Fruit fly (Drosophila melanogaster) whole organism, embryonic: ENCODE measurements around the gene CG11279.

ENCODE experiments used
- Ada2b ChIP-seq: fragments of 200-800 bp; sonication (Bioruptor generic); IDR thresholded peaks from 2 replicates; pipeline ENCODE4 v1.3.6; 2022; ENCODE audit warnings: missing biosample characterization, missing genetic modification characterization
- Asciz ChIP-seq: fragments of 200-800 bp; sonication (Bioruptor generic); optimal IDR thresholded peaks from 2 replicates; lab custom pipeline; 2017; ENCODE audit warnings: missing biosample characterization, mild to moderate bottlenecking, missing genetic modification characterization, missing genetic modification reagents
- BtbVII ChIP-seq: fragments of 200-800 bp; sonication (Bioruptor generic); optimal IDR thresholded peaks from 3 replicates; lab custom pipeline; 2017; ENCODE audit warnings: missing biosample characterization, mild to moderate bottlenecking, missing genetic modification characterization
- Bteb2 ChIP-seq: fragments of 200-800 bp; sonication (Bioruptor generic); optimal IDR thresholded peaks from 2 replicates; lab custom pipeline; 2016; ENCODE audit warnings: missing biosample characterization, missing genetic modification characterization
- CG10654 ChIP-seq: fragments of 200-800 bp; sonication (Bioruptor generic); optimal IDR thresholded peaks from 2 replicates; lab custom pipeline; 2016; ENCODE audit warnings: missing biosample characterization, missing genetic modification characterization
- CG11560 ChIP-seq: fragments of 200-800 bp; sonication (Bioruptor generic); IDR thresholded peaks from 3 replicates; pipeline ENCODE4 v1.3.6; 2022; ENCODE audit warnings: missing biosample characterization, missing genetic modification characterization
- CG12236 ChIP-seq: fragments of 200-800 bp; sonication (Bioruptor generic); optimal IDR thresholded peaks from 2 replicates; lab custom pipeline; 2016; ENCODE audit warnings: missing biosample characterization, missing genetic modification characterization
- CG17385 ChIP-seq: fragments of 200-800 bp; sonication (Bioruptor generic); optimal IDR thresholded peaks from 3 replicates; lab custom pipeline; 2018; ENCODE audit warnings: missing biosample characterization, mild to moderate bottlenecking, missing genetic modification characterization
- CG18011 ChIP-seq: fragments of 200-800 bp; sonication (Bioruptor generic); optimal IDR thresholded peaks from 2 replicates; lab custom pipeline; 2017; ENCODE audit warnings: missing biosample characterization, missing genetic modification characterization, mild to moderate bottlenecking, moderate library complexity, missing genotype
- CG18599 ChIP-seq: fragments of 200-800 bp; sonication (Bioruptor generic); optimal IDR thresholded peaks from 3 replicates; lab custom pipeline; 2017; ENCODE audit warnings: missing biosample characterization, missing genetic modification characterization, mild to moderate bottlenecking, moderate library complexity, missing genetic modification reagents
- CG18619 ChIP-seq: fragments of 200-800 bp; sonication (Bioruptor generic); optimal IDR thresholded peaks from 3 replicates; lab custom pipeline; 2017; ENCODE audit warnings: missing biosample characterization, mild to moderate bottlenecking, missing genetic modification characterization
- CG3065 ChIP-seq: fragments of 200-800 bp; sonication (Bioruptor generic); optimal IDR thresholded peaks from 2 replicates; lab custom pipeline; 2016; ENCODE audit warnings: missing biosample characterization, missing genetic modification characterization
- CG33213 ChIP-seq: fragments of 200-800 bp; sonication (Bioruptor generic); optimal IDR thresholded peaks from 3 replicates; lab custom pipeline; 2016; ENCODE audit warnings: missing biosample characterization, missing genetic modification characterization
- CG34224 ChIP-seq: fragments of 200-800 bp; sonication (Bioruptor generic); IDR thresholded peaks from 3 replicates; pipeline ENCODE4 v1.3.6; 2022; ENCODE audit warnings: missing biosample characterization, missing genetic modification characterization; ENCODE audit not compliant: partially characterized antibody
- CG5180 ChIP-seq: fragments of 200-800 bp; sonication (Bioruptor generic); optimal IDR thresholded peaks from 3 replicates; lab custom pipeline; 2017; ENCODE audit warnings: missing biosample characterization, missing genetic modification characterization, mild to moderate bottlenecking, moderate library complexity, missing genetic modification reagents
- CG6272 ChIP-seq: fragments of 200-800 bp; sonication (Bioruptor generic); IDR thresholded peaks from 2 replicates; pipeline ENCODE4 v1.3.6; 2022; ENCODE audit warnings: missing biosample characterization, missing genetic modification characterization
- CG7963 ChIP-seq: fragments of 200-800 bp; sonication (Bioruptor generic); IDR thresholded peaks from 3 replicates; pipeline ENCODE4 v1.3.6; 2022; ENCODE audit warnings: missing biosample characterization, missing genetic modification characterization; ENCODE audit not compliant: partially characterized antibody
- CG9932 ChIP-seq: fragments of 200-800 bp; sonication (Bioruptor generic); IDR thresholded peaks from 2 replicates; pipeline ENCODE4 v1.3.6; 2022; ENCODE audit warnings: missing biosample characterization, missing genetic modification characterization
- CTCF ChIP-seq: fragments of 200-800 bp; sonication (Bioruptor generic); optimal IDR thresholded peaks from 2 replicates; lab custom pipeline; 2017; ENCODE audit warnings: missing biosample characterization, mild to moderate bottlenecking, missing genetic modification characterization, moderate library complexity
- CoRest ChIP-seq: fragments of 200-800 bp; sonication (Bioruptor generic); optimal IDR thresholded peaks from 3 replicates; lab custom pipeline; 2018; ENCODE audit warnings: missing biosample characterization, mild to moderate bottlenecking, missing genetic modification characterization, moderate library complexity
- D19B ChIP-seq: fragments of 200-800 bp; sonication (Bioruptor generic); optimal IDR thresholded peaks from 2 replicates; lab custom pipeline; 2017; ENCODE audit warnings: missing biosample characterization, mild to moderate bottlenecking, missing genetic modification characterization
- Dfd ChIP-seq, 2 experiments: fragments of >200 bp; optimal IDR thresholded peaks; 2 replicates each; lab custom pipeline; 2017; ENCODE audit warnings: missing biosample characterization in 2 of 2, missing genetic modification characterization in 2 of 2
- Doc2 ChIP-seq: fragments of 200-800 bp; sonication (Bioruptor generic); IDR thresholded peaks from 2 replicates; pipeline ENCODE4 v1.3.6; 2022; ENCODE audit warnings: missing biosample characterization, missing genetic modification characterization
- Drgx ChIP-seq: fragments of 200-800 bp; sonication (Bioruptor generic); IDR thresholded peaks from 2 replicates; pipeline ENCODE4 v1.3.6; 2022; ENCODE audit warnings: missing biosample characterization, missing genetic modification characterization
- Jarid2 ChIP-seq: fragments of 200-800 bp; sonication (Bioruptor generic); optimal IDR thresholded peaks from 3 replicates; lab custom pipeline; 2017; ENCODE audit warnings: mild to moderate bottlenecking, missing biosample characterization, missing genetic modification reagents, missing genetic modification characterization
- Kr ChIP-seq: fragments of 200-800 bp; sonication (Bioruptor generic); optimal IDR thresholded peaks from 2 replicates; lab custom pipeline; 2017; ENCODE audit warnings: missing biosample characterization, mild to moderate bottlenecking, missing genetic modification characterization
- MBD-R2 ChIP-seq: fragments of 200-800 bp; sonication (Bioruptor generic); IDR thresholded peaks from 2 replicates; pipeline ENCODE4 v1.3.6; 2022; ENCODE audit warnings: missing biosample characterization, missing genetic modification characterization
- Meics ChIP-seq: fragments of 200-800 bp; sonication (Bioruptor generic); optimal IDR thresholded peaks from 2 replicates; lab custom pipeline; 2017; ENCODE audit warnings: missing biosample characterization, mild to moderate bottlenecking, missing genetic modification characterization
- ase ChIP-seq: fragments of 200-800 bp; sonication (Bioruptor generic); IDR thresholded peaks from 3 replicates; pipeline ENCODE4 v1.3.6; 2022; ENCODE audit warnings: missing biosample characterization, missing genetic modification characterization
- ash1 ChIP-seq: fragments of 200-800 bp; sonication (Bioruptor generic); optimal IDR thresholded peaks from 2 replicates; lab custom pipeline; 2018; ENCODE audit warnings: missing biosample characterization, mild to moderate bottlenecking, missing genetic modification characterization
- btn ChIP-seq: fragments of 200-800 bp; sonication (Bioruptor generic); optimal IDR thresholded peaks from 2 replicates; lab custom pipeline; 2016; ENCODE audit warnings: missing biosample characterization, missing genetic modification characterization
- cato ChIP-seq: fragments of 200-800 bp; sonication (Bioruptor generic); optimal IDR thresholded peaks from 2 replicates; lab custom pipeline; 2016; ENCODE audit warnings: missing biosample characterization, missing genetic modification characterization, borderline replicate concordance
- chinmo ChIP-seq: fragments of 200-800 bp; sonication (Bioruptor generic); IDR thresholded peaks from 4 replicates; pipeline ENCODE4 v1.3.6; 2022; ENCODE audit warnings: missing biosample characterization, missing genetic modification characterization; ENCODE audit not compliant: partially characterized antibody
- crp ChIP-seq, 2 experiments: fragments of 200-800 bp; sonication (Bioruptor generic); optimal IDR thresholded peaks; 2 replicates in 1 of 2; 3 replicates in 1 of 2; lab custom pipeline; 2017; ENCODE audit warnings: missing biosample characterization in 2 of 2, missing genetic modification characterization in 2 of 2, mild to moderate bottlenecking in 1 of 2, moderate library complexity in 1 of 2
- danr ChIP-seq: fragments of 200-800 bp; sonication (Bioruptor generic); IDR thresholded peaks from 2 replicates; pipeline ENCODE4 v1.3.6; 2022; ENCODE audit warnings: missing biosample characterization, missing genetic modification characterization
- fd3F ChIP-seq: fragments of 200-800 bp; sonication (Bioruptor generic); optimal IDR thresholded peaks from 2 replicates; lab custom pipeline; 2018; ENCODE audit warnings: missing biosample characterization, mild to moderate bottlenecking, missing genetic modification characterization, moderate library complexity
- grau ChIP-seq: fragments of 200-800 bp; optimal IDR thresholded peaks from 3 replicates; lab custom pipeline; 2019; ENCODE audit warnings: missing biosample characterization, mild to moderate bottlenecking, missing genetic modification characterization, moderate library complexity
- gro ChIP-seq: fragments of 200-800 bp; sonication (Bioruptor generic); optimal IDR thresholded peaks from 2 replicates; lab custom pipeline; 2016; ENCODE audit warnings: missing biosample characterization, missing genetic modification characterization
- lola ChIP-seq, 3 experiments: fragments of >200 bp in 2 of 3; fragments of 200-800 bp in 1 of 3; sonication (Bioruptor generic) in 1 of 3; optimal IDR thresholded peaks; 2 replicates each; lab custom pipeline; 2017 to 2019; ENCODE audit warnings: missing biosample characterization in 3 of 3, missing genetic modification characterization in 3 of 3, mild to moderate bottlenecking in 1 of 3, moderate library complexity in 1 of 3
- oc ChIP-seq: fragments of 200-800 bp; sonication (Bioruptor generic); optimal IDR thresholded peaks from 2 replicates; lab custom pipeline; 2018; ENCODE audit warnings: missing biosample characterization, mild to moderate bottlenecking, missing genetic modification characterization, moderate library complexity
- pho ChIP-seq: fragments of 200-800 bp; sonication (Bioruptor generic); optimal IDR thresholded peaks from 2 replicates; lab custom pipeline; 2016; ENCODE audit warnings: missing biosample characterization, missing genetic modification characterization
- ranshi ChIP-seq: fragments of 200-800 bp; sonication (Bioruptor generic); IDR thresholded peaks from 2 replicates; pipeline ENCODE4 v1.3.6; 2022; ENCODE audit warnings: missing biosample characterization, missing genetic modification characterization
- salm ChIP-seq: fragments of 200-800 bp; sonication (Bioruptor generic); optimal IDR thresholded peaks from 2 replicates; lab custom pipeline; 2018; ENCODE audit warnings: missing biosample characterization, mild to moderate bottlenecking, missing genetic modification characterization
- sim ChIP-seq: fragments of 200-800 bp; sonication (Bioruptor generic); IDR thresholded peaks from 2 replicates; pipeline ENCODE4 v1.3.6; 2022; ENCODE audit warnings: missing biosample characterization, missing genetic modification characterization
- sima ChIP-seq: fragments of 200-800 bp; sonication (Bioruptor generic); optimal IDR thresholded peaks from 2 replicates; lab custom pipeline; 2016; ENCODE audit warnings: missing biosample characterization, missing genetic modification characterization
- ssp ChIP-seq: fragments of 200-800 bp; sonication (Bioruptor generic); IDR thresholded peaks from 2 replicates; pipeline ENCODE4 v1.3.6; 2022; ENCODE audit warnings: missing biosample characterization, missing genetic modification characterization
- trh ChIP-seq: fragments of 200-800 bp; sonication (Bioruptor generic); optimal IDR thresholded peaks from 2 replicates; lab custom pipeline; 2016; ENCODE audit warnings: missing biosample characterization, missing genetic modification characterization
- tup ChIP-seq: fragments of 200-800 bp; sonication (Bioruptor generic); optimal IDR thresholded peaks from 2 replicates; lab custom pipeline; 2016; ENCODE audit warnings: missing biosample characterization, mild to moderate bottlenecking, missing genetic modification characterization, moderate library complexity
- vfl ChIP-seq: fragments of 200-800 bp; sonication (Bioruptor generic); optimal IDR thresholded peaks from 2 replicates; lab custom pipeline; 2016; ENCODE audit warnings: missing biosample characterization, missing genetic modification characterization
- wek ChIP-seq: fragments of 200-800 bp; sonication (Bioruptor generic); optimal IDR thresholded peaks from 3 replicates; lab custom pipeline; 2018; ENCODE audit warnings: missing biosample characterization, mild to moderate bottlenecking, missing genetic modification characterization, moderate library complexity

The CG11279 gene

dm6 chr3L:13015195-13015822 lies 31.5 kb upstream of the CG11279 start, which contains the start of gene MICAL-like:
TSS of gene MICAL-like (minus strand) at chr3L:13015332.
- TF ChIP-seq ssp (GFP tag; lab: Robert Waterston, UW): peak; percentile 61
- TF ChIP-seq gro (GFP tag; lab: Kevin White, UChicago): peak; percentile 37
- no peak for TF ChIP-seq CG11560 (tag; lab: Robert Waterston, UW)
- TF ChIP-seq Bteb2 (GFP tag; lab: Kevin White, UChicago): peak; percentile 17
- no peak for TF ChIP-seq Kr
- TF ChIP-seq crp (GFP tag; optimal IDR thresholded peaks at IDR 0.05; lab: Kevin White, UChicago): no peak
- no peak for TF ChIP-seq sima (GFP tag; lab: Kevin White, UChicago)
- no peak for TF ChIP-seq CTCF (GFP tag; lab: Kevin White, UChicago)
- TF ChIP-seq D19B (GFP tag; lab: Kevin White, UChicago): no peak
- peak; percentile 49; the same call in 1 of the 3 replicates for TF ChIP-seq ase
- TF ChIP-seq CG17385 (GFP tag; lab: Kevin White, UChicago): no peak
- TF ChIP-seq fd3F: no peak
- no peak for TF ChIP-seq CG3065 (GFP tag; lab: Kevin White, UChicago)
- TF ChIP-seq CG18599 (GFP tag; lab: Kevin White, UChicago): no peak
- TF ChIP-seq MBD-R2 (GFP tag; lab: Robert Waterston, UW): peak; percentile 65
- TF ChIP-seq CG34224 (GFP tag; lab: Robert Waterston, UW): peak; percentile 79
- TF ChIP-seq Drgx (GFP tag; lab: Robert Waterston, UW): no peak
- no peak for TF ChIP-seq CG12236
- TF ChIP-seq Ada2b (GFP tag; lab: Robert Waterston, UW): peak; percentile 49
- no peak for TF ChIP-seq Meics (GFP tag; lab: Kevin White, UChicago)
- peak; percentile 40 for TF ChIP-seq ranshi (GFP tag; lab: Robert Waterston, UW)
- no peak for TF ChIP-seq CG10654
- no peak for TF ChIP-seq CG5180
- TF ChIP-seq btn (GFP tag; lab: Kevin White, UChicago): no peak
- peak; percentile 12; the same call in 1 of the 2 replicates for TF ChIP-seq CG6272
- TF ChIP-seq CG9932 (GFP tag; lab: Robert Waterston, UW): peak; percentile 70
- TF ChIP-seq chinmo (GFP tag; lab: Robert Waterston, UW): peak; percentile 80; the same call in 2 of the 4 replicates
- TF ChIP-seq salm (tag; lab: Kevin White, UChicago): no peak
- no peak for TF ChIP-seq sim (GFP tag; lab: Robert Waterston, UW)
- no peak for TF ChIP-seq tup (GFP tag; lab: Kevin White, UChicago)
- no peak for TF ChIP-seq CoRest (tag; lab: Kevin White, UChicago)
- TF ChIP-seq lola (GFP tag; optimal IDR thresholded peaks at IDR 0.05; lab: Kevin White, UChicago): no peak
- no peak for TF ChIP-seq Doc2 (GFP tag; lab: Robert Waterston, UW)
- 0 out of 2 replicates have a peak, but pooled peaks have one; percentile 22 for TF ChIP-seq danr (GFP tag; lab: Robert Waterston, UW)
- no peak for TF ChIP-seq vfl (GFP tag; lab: Kevin White, UChicago)
- no peak for TF ChIP-seq Jarid2
- TF ChIP-seq cato: no peak
- no peak for TF ChIP-seq CG18619
- no peak for TF ChIP-seq Dfd (GFP tag; optimal IDR thresholded peaks at IDR 0.05; lab: Kevin White, UChicago)
- no peak for TF ChIP-seq trh (GFP tag; lab: Kevin White, UChicago)
- TF ChIP-seq oc: no peak
- TF ChIP-seq pho (GFP tag; lab: Kevin White, UChicago): no peak
- TF ChIP-seq grau: no peak
- TF ChIP-seq CG18011 (GFP tag; lab: Kevin White, UChicago): no peak
- TF ChIP-seq BtbVII (GFP tag; lab: Kevin White, UChicago): no peak
- no peak for TF ChIP-seq Asciz (GFP tag; lab: Kevin White, UChicago)
- peak; percentile 71 for TF ChIP-seq CG7963 (GFP tag; lab: Robert Waterston, UW)
- TF ChIP-seq wek (GFP tag; lab: Kevin White, UChicago): no peak
- TF ChIP-seq ash1 (GFP tag; lab: Kevin White, UChicago): no peak
- peak; percentile 45 for TF ChIP-seq CG33213 (GFP tag; lab: Kevin White, UChicago)
